Worm (Caenorhabditis elegans) whole organism, L4 larva: ENCODE data around the gene unc-25.

Experiments
- gei-8 ChIP-seq: fragments of 200-800 bp; sonication (Bioruptor generic); optimal IDR thresholded peaks from 2 replicates; lab custom pipeline; 2018; ENCODE audit warnings: mild to moderate bottlenecking, missing genetic modification characterization, missing compliant biosample characterization
- lin-39 ChIP-seq: fragments of 150-350 bp; optimal IDR thresholded peaks from 2 replicates; lab custom pipeline; 2014; ENCODE audit warnings: missing biosample characterization, missing genetic modification reagents, missing genetic modification characterization
- nhr-237 ChIP-seq: sonication (generic microtip); optimal IDR thresholded peaks from 2 replicates; lab custom pipeline; 2017; ENCODE audit warnings: missing biosample characterization, missing genetic modification characterization
- unc-62 ChIP-seq, 3 experiments: fragments of 150-350 bp in 1 of 3; sonication (generic microtip); optimal IDR thresholded peaks in 2 of 3; peaks in 1 of 3; 1 replicate in 1 of 3; 2 replicates in 2 of 3; lab custom pipeline; 2014 to 2017; ENCODE audit warnings: missing biosample characterization in 3 of 3, missing genetic modification characterization in 3 of 3, missing genetic modification reagents in 3 of 3, missing genotype in 1 of 3

- TF ChIP-seq nhr-237 (tag; lab: Kevin White, UChicago) (no peak), lin-39 (tag; lab: Kevin White, UChicago) (no peak), unc-62 (GFP tag; optimal IDR thresholded peaks at IDR 0.05 in 1 of 2; lab: Kevin White, UChicago) (peak in 1 of 2 experiments; percentile 99), unc-62 (tag; optimal IDR thresholded peaks at IDR 0.05; lab: Kevin White, UChicago) (no peak), gei-8 (GFP tag; lab: Kevin White, UChicago) (no peak)
Observed at ce11 chrIII:12971828-12972379, 29.5 kb downstream of the unc-25 start.
